Fruit fly (Drosophila melanogaster): ENCODE results near the gene hb.

Gene hb

DNA sequence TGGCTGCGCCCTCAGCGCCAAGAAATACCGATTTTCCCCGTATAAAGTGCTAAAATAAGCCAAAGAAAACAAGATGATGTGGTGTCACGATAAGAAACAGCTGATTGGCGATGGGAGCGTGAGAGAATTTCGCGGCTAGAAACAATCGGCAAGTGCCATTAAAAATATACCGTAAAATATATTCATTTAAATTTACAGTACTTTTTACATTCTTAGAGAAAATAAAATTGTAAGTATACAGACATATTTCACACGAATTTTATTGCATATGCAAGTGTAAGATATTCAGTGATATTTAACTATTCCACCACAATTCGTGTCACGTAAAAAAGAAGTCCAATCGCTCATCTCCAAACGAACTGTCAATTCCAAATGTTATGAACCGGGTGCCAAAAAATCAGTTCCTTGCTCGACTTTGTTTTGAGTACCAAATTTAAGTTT, 21.0 kb downstream of the hb start, which contains the start of the genes Unc50, CG11755 and CG8043 (continued):
- TF ChIP-seq CG17359 (tag; optimal IDR thresholded peaks at IDR 0.05) (peak; percentile 68), Atf6 (GFP tag; IDR thresholded peaks at IDR 0.05) (peak; percentile 63; the same call in 1 of the 2 replicates), CG3065 (GFP tag; optimal IDR thresholded peaks at IDR 0.05) (peak; percentile 48), dysf (GFP tag; IDR thresholded peaks at IDR 0.05) (peak; percentile 86), MTF-1 (GFP tag; optimal IDR thresholded peaks at IDR 0.05; ENCODE audit: borderline replicate concordance) (no peak), Taf1 (GFP tag; IDR thresholded peaks at IDR 0.05) (peak; percentile 72), CG13123 (GFP tag; optimal IDR thresholded peaks at IDR 0.05) (peak; percentile 66), danr (GFP tag; IDR thresholded peaks at IDR 0.05) (peak; percentile 53; the same call in 1 of the 2 replicates), CG11093 (GFP tag; IDR thresholded peaks at IDR 0.05) (peak; percentile 73; the same call in 2 of the 3 replicates), CG3163 (GFP tag; optimal IDR thresholded peaks at IDR 0.05) (peak; percentile 9), CG31224 (GFP tag; IDR thresholded peaks at IDR 0.05) (peak; percentile 43), CG10462 (GFP tag; optimal IDR thresholded peaks at IDR 0.05) (peak; percentile 48), CG11456 (GFP tag; IDR thresholded peaks at IDR 0.05) (peak; percentile 81), otp (GFP tag; IDR thresholded peaks at IDR 0.05) (no peak), z (GFP tag; IDR thresholded peaks at IDR 0.05) (no peak), oc (tag; optimal IDR thresholded peaks at IDR 0.05) (peak; percentile 17), run (tag; optimal IDR thresholded peaks at IDR 0.05) (peak; percentile 26), CG12769 (tag; optimal IDR thresholded peaks at IDR 0.05) (no peak), CG10209 (GFP tag; optimal IDR thresholded peaks at IDR 0.05) (peak; percentile 70), emc (GFP tag; optimal IDR thresholded peaks at IDR 0.05) (peak; percentile 20), CG10979 (tag; optimal IDR thresholded peaks at IDR 0.05) (peak; percentile 75), CG5953 (GFP tag; IDR thresholded peaks at IDR 0.05) (no peak), E2f1 (GFP tag; IDR thresholded peaks at IDR 0.05) (peak; percentile 55; the same call in 1 of the 2 replicates), CG4617 (GFP tag; optimal IDR thresholded peaks at IDR 0.05; ENCODE audit: borderline replicate concordance) (peak; percentile 68), tin (GFP tag; optimal IDR thresholded peaks at IDR 0.05) (peak; percentile 77), twi (tag; optimal IDR thresholded peaks at IDR 0.05) (peak; percentile 73), CG3847 (GFP tag; IDR thresholded peaks at IDR 0.05) (peak; percentile 89), sna (GFP tag; IDR thresholded peaks at IDR 0.05; ENCODE audit: partially characterized antibody) (peak; percentile 99), tna (GFP tag; IDR thresholded peaks at IDR 0.05; ENCODE audit: partially characterized antibody) (peak; percentile 84; the same call in 1 of the 2 replicates), dmrt99B (tag; optimal IDR thresholded peaks at IDR 0.05) (peak; percentile 73), CG12236 (GFP tag; optimal IDR thresholded peaks at IDR 0.05) (peak; percentile 22), en (GFP tag; optimal IDR thresholded peaks at IDR 0.05) (peak; percentile 8), dpn (GFP tag; optimal IDR thresholded peaks at IDR 0.05) (peak; percentile 78 to 84), Hand (GFP tag; optimal IDR thresholded peaks at IDR 0.05) (no peak), crol (GFP tag; IDR thresholded peaks at IDR 0.05) (no peak), org-1 (GFP tag; optimal IDR thresholded peaks at IDR 0.05) (no peak), CG15479 (GFP tag; optimal IDR thresholded peaks at IDR 0.05) (no peak), CG17829 (tag; optimal IDR thresholded peaks at IDR 0.05) (peak; percentile 83), Fer1 (GFP tag; optimal IDR thresholded peaks at IDR 0.05) (no peak), Fer2 (tag; optimal IDR thresholded peaks at IDR 0.05) (peak; percentile 63), slou (GFP tag; optimal IDR thresholded peaks at IDR 0.05) (peak; percentile 78), TFAM (GFP tag; optimal IDR thresholded peaks at IDR 0.05) (no peak), eyg (GFP tag; optimal IDR thresholded peaks at IDR 0.05) (peak; percentile 23), CG32767 (GFP tag; IDR thresholded peaks at IDR 0.05) (peak; percentile 32; the same call in 1 of the 2 replicates), Max (GFP tag; optimal IDR thresholded peaks at IDR 0.05) (peak; percentile 77), NC2α (GFP tag; optimal IDR thresholded peaks at IDR 0.05) (no peak), Sin3A (optimal IDR thresholded peaks at IDR 0.05) (peak; percentile 88), B-H2 (GFP tag; optimal IDR thresholded peaks at IDR 0.05) (peak; percentile 80), nom (GFP tag; optimal IDR thresholded peaks at IDR 0.05) (no peak), sqz (GFP tag; optimal IDR thresholded peaks at IDR 0.05) (peak; percentile 30), CG9215 (GFP tag; IDR thresholded peaks at IDR 0.05) (peak; percentile 84)

All from whole organism, embryonic.